Worm (Caenorhabditis elegans): ENCODE data around the gene srw-143.
"Not testable (repeated sequence)": the region's sequence is repeated elsewhere in the genome, so short reads cannot be mapped to it uniquely, and the experiment has no call there.

Gene srw-143

DNA sequence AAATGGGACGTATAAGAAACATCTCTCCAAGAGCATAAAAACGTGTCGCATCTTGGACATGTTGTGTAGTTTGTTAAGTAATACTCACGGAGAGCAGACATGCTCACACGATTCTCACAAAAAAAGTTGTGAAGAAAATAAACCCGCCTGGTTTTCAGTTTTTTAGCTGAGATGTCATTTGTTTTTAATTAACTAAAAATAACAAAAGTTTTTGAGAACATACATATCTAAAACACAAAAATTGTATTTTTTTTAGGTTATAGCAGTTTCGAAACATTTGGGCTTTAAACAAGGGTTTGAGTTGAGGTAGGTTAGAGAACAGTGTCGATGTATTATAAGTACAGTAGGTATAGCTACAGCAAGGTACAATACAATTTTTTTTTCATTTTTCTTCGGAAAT lies 23.5 kb upstream of the srw-143 start, which contains the start of gene srh-88:
srh-88 (minus strand) TSS at position 101 of the 400 bp plus-strand sequence.
- TF ChIP-seq ceh-13 (GFP tag; optimal IDR thresholded peaks at IDR 0.05) (no peak), aly-1 (tag; optimal IDR thresholded peaks at IDR 0.05) (no peak), hmg-4 (GFP tag; optimal IDR thresholded peaks at IDR 0.05) (no peak), hnd-1 (tag; optimal IDR thresholded peaks at IDR 0.05) (no peak), ceh-36 (tag; optimal IDR thresholded peaks at IDR 0.05) (no peak), F13C5.2 (tag; optimal IDR thresholded peaks at IDR 0.05) (no peak), tbx-37 (GFP tag; conservative IDR thresholded peaks at IDR 0.05) (no peak), tra-4 (tag; optimal IDR thresholded peaks at IDR 0.05) (no peak), flt-1 (GFP tag; IDR thresholded peaks at IDR 0.05) (no peak), scrt-1 (GFP tag; IDR thresholded peaks at IDR 0.05) (no peak)

DNA sequence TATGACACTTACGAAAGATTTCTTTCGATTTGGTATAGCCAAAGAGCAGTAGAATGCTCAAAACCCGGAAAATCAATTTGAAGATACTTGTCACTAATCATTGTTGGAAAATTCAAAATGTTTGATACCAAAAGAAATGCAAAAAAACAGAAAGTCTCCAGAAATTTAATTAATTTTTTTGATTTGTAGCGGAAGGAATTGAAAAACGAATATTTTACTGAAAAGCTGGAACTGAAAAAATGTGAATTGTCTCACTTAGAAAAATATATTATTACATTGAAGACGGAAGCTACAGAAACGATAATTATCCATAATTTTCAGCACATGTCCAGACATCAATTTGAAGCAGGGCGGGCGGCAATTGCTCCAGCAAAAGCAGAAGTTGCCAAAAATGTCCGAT lies 21.7 kb upstream of the srw-143 start, which contains the start of gene srw-138:
srw-138 (minus strand) TSS at position 101 of the 400 bp plus-strand sequence.
- no peak for TF ChIP-seq pes-1 (GFP tag; IDR thresholded peaks at IDR 0.05)
- no peak for TF ChIP-seq ceh-13 (GFP tag; optimal IDR thresholded peaks at IDR 0.05)
- TF ChIP-seq tbx-37 (GFP tag; conservative IDR thresholded peaks at IDR 0.05): no peak
- no peak for TF ChIP-seq hnd-1 (tag; optimal IDR thresholded peaks at IDR 0.05)
- no peak for TF ChIP-seq B0310.2 (tag; optimal IDR thresholded peaks at IDR 0.05)
- TF ChIP-seq aly-1 (tag; optimal IDR thresholded peaks at IDR 0.05): no peak
- TF ChIP-seq F13C5.2 (tag; optimal IDR thresholded peaks at IDR 0.05): no peak
- no peak for TF ChIP-seq hmbx-1 (tag; optimal IDR thresholded peaks at IDR 0.05)
- no peak for TF ChIP-seq hmg-4 (GFP tag; optimal IDR thresholded peaks at IDR 0.05)
- TF ChIP-seq sea-1 (GFP tag; conservative IDR thresholded peaks at IDR 0.05): no peak
- TF ChIP-seq scrt-1 (GFP tag; IDR thresholded peaks at IDR 0.05): no peak
- TF ChIP-seq tra-4 (tag; optimal IDR thresholded peaks at IDR 0.05): no peak
- TF ChIP-seq tbx-11 (GFP tag; IDR thresholded peaks at IDR 0.05): no peak
- no peak for TF ChIP-seq ceh-36 (tag; optimal IDR thresholded peaks at IDR 0.05)
- no peak for TF ChIP-seq flt-1 (GFP tag; IDR thresholded peaks at IDR 0.05)
- TF ChIP-seq ama-1 (optimal IDR thresholded peaks at IDR 0.05): no peak
- no peak for TF ChIP-seq ets-7 (tag; optimal IDR thresholded peaks at IDR 0.05)

- TF ChIP-seq hmg-4 (GFP tag; optimal IDR thresholded peaks at IDR 0.05): no peak
- TF ChIP-seq scrt-1 (GFP tag; IDR thresholded peaks at IDR 0.05): no peak
- TF ChIP-seq sea-1 (GFP tag; conservative IDR thresholded peaks at IDR 0.05): no peak
- no peak for TF ChIP-seq hnd-1 (tag; optimal IDR thresholded peaks at IDR 0.05)
- no peak for TF ChIP-seq flt-1 (GFP tag; IDR thresholded peaks at IDR 0.05)
- TF ChIP-seq F13C5.2 (tag; optimal IDR thresholded peaks at IDR 0.05): no peak
- TF ChIP-seq tbx-37 (GFP tag; conservative IDR thresholded peaks at IDR 0.05): no peak
- TF ChIP-seq tra-4 (tag; optimal IDR thresholded peaks at IDR 0.05): no peak
- no peak for TF ChIP-seq ceh-13 (GFP tag; optimal IDR thresholded peaks at IDR 0.05)
- TF ChIP-seq tbx-11 (GFP tag; IDR thresholded peaks at IDR 0.05): no peak
- no peak for TF ChIP-seq ama-1 (optimal IDR thresholded peaks at IDR 0.05)
- no peak for TF ChIP-seq aly-1 (tag; optimal IDR thresholded peaks at IDR 0.05)
- no peak for TF ChIP-seq B0310.2 (tag; optimal IDR thresholded peaks at IDR 0.05)
- TF ChIP-seq pes-1 (GFP tag; IDR thresholded peaks at IDR 0.05): no peak
- no peak for TF ChIP-seq ceh-36 (tag; optimal IDR thresholded peaks at IDR 0.05)
- TF ChIP-seq ets-7 (tag; optimal IDR thresholded peaks at IDR 0.05): no peak
- TF ChIP-seq hmbx-1 (tag; optimal IDR thresholded peaks at IDR 0.05): no peak
These were observed 19.6 kb upstream of the srw-143 start, which contains the start of gene srw-144 for ce11 chrV:2960894-2961293. srw-144 (minus strand) TSS chrV:2960994.

DNA sequence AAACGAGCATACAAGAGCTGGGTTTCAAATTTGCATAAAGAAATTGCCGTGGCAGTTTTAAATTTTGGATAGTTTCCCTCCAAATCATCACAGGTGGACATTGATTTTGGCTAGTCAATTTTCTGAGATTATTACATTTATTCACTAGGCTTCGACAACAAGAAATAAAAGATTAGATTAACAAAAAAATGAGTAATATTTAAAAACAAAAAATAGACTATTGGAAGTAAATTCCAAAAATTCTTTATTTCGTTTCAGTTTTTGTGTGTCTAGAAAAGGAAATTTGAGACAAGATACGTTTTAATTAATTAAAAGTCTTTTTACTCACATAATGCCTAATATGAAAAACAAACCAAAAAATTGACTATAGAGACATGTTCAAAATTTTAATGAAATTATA lies 16.9 kb upstream of the srw-143 start, which contains the start of gene srw-142:
srw-142 (minus strand) TSS at position 101 of the 400 bp plus-strand sequence.
- TF ChIP-seq ets-7 (tag; optimal IDR thresholded peaks at IDR 0.05): no peak
- TF ChIP-seq hmg-4 (GFP tag; optimal IDR thresholded peaks at IDR 0.05): no peak
- no peak for TF ChIP-seq hnd-1 (tag; optimal IDR thresholded peaks at IDR 0.05)
- TF ChIP-seq flt-1 (GFP tag; IDR thresholded peaks at IDR 0.05): no peak
- TF ChIP-seq tbx-11 (GFP tag; IDR thresholded peaks at IDR 0.05): no peak
- no peak for TF ChIP-seq hmbx-1 (tag; optimal IDR thresholded peaks at IDR 0.05)
- no peak for TF ChIP-seq F13C5.2 (tag; optimal IDR thresholded peaks at IDR 0.05)
- TF ChIP-seq ama-1 (optimal IDR thresholded peaks at IDR 0.05): no peak
- no peak for TF ChIP-seq B0310.2 (tag; optimal IDR thresholded peaks at IDR 0.05)
- TF ChIP-seq tra-4 (tag; optimal IDR thresholded peaks at IDR 0.05): no peak
- no peak for TF ChIP-seq sea-1 (GFP tag; conservative IDR thresholded peaks at IDR 0.05)
- TF ChIP-seq aly-1 (tag; optimal IDR thresholded peaks at IDR 0.05): no peak
- TF ChIP-seq ceh-13 (GFP tag; optimal IDR thresholded peaks at IDR 0.05): no peak

ce11 chrV:2955342-2955741 lies 14.0 kb upstream of the srw-143 start, which contains the start of gene srh-248:
srh-248 (minus strand) TSS chrV:2955442.
- not testable (repeated sequence) for TF ChIP-seq aly-1 (tag; optimal IDR thresholded peaks at IDR 0.05); hnd-1 (tag; optimal IDR thresholded peaks at IDR 0.05); tbx-37 (GFP tag; conservative IDR thresholded peaks at IDR 0.05)

DNA sequence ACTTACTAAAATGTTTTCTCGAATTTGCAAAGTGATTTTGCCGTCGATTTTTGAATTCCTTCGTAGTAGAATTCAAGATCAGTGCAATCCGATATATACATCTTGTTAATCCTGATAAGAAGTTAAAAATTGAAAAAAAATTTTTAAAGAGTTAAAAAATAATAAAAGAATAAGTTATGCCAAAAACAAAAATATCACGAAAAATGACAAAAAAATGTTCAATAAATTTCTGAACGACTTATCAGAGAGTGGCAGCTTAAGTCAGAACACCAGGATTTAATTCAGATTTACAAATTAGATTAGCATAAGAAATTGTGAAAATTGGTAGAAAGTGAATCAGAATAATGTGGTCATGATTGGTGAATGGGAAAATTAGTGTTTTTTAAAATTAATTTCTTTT lies 10.8 kb upstream of the srw-143 start, which contains the start of gene srw-122:
srw-122 (minus strand) TSS at position 101 of the 400 bp plus-strand sequence.
- not testable (repeated sequence) for TF ChIP-seq hmbx-1 (tag; optimal IDR thresholded peaks at IDR 0.05); B0310.2 (tag; optimal IDR thresholded peaks at IDR 0.05); hmg-4 (GFP tag; optimal IDR thresholded peaks at IDR 0.05)

- no peak for TF ChIP-seq scrt-1 (GFP tag; IDR thresholded peaks at IDR 0.05)
These were observed 4.3 kb upstream of the srw-143 start, which contains the start of gene srh-87 for ce11 chrV:2945602-2946001. srh-87 (minus strand) TSS chrV:2945702.

DNA sequence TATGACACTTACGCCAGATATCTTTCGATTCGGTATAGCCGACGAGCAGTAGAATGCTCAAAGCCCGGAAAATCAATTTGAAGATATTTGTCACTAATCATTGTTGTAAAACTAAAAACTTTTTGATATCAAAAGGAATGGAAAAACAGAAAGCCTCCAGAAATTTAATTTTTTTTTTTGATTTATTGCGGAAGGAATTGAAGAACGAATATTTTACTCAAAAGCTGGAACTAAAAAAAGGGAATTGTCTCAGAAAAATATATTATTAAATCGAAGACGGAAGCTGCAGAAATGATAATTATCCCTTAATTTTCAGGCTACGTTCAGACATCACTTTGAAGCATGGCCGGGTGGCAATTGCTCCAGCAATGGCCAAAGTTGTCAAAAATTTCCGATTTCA lies 2.6 kb upstream of the srw-143 start, which contains the start of gene srw-137:
srw-137 (minus strand) TSS at position 101 of the 400 bp plus-strand sequence.
- TF ChIP-seq tbx-37 (GFP tag; conservative IDR thresholded peaks at IDR 0.05) (no peak), pes-1 (GFP tag; IDR thresholded peaks at IDR 0.05) (no peak)
